Worm (Caenorhabditis elegans): ENCODE data around the gene abt-1.

- TF ChIP-seq mdl-1 (tag; optimal IDR thresholded peaks at IDR 0.05) (no peak), nhr-77 (tag; optimal IDR thresholded peaks at IDR 0.05) (no peak), ztf-11 (tag; optimal IDR thresholded peaks at IDR 0.05) (no peak), zag-1 (tag; optimal IDR thresholded peaks at IDR 0.05) (no peak), gmeb-1 (tag; optimal IDR thresholded peaks at IDR 0.05) (no peak), aly-2 (tag; optimal IDR thresholded peaks at IDR 0.05) (no peak), elt-3 (tag; optimal IDR thresholded peaks at IDR 0.05) (no peak), egl-27 (tag; optimal IDR thresholded peaks at IDR 0.05) (no peak), lin-39 (tag; optimal IDR thresholded peaks at IDR 0.05) (no peak), nhr-129 (tag; optimal IDR thresholded peaks at IDR 0.05) (no peak)
Observed at ce11 chrIV:10161706-10162105, 53.0 kb downstream of the abt-1 start, which contains the start of gene pps-1.
